Worm (Caenorhabditis elegans): ENCODE data around the gene T11G6.3.

T11G6.3 gene

ce11 chrIV:10821672-10822304 is 33.2 kb downstream of the T11G6.3 start (continued):
- TF ChIP-seq pqm-1 (tag; optimal IDR thresholded peaks at IDR 0.05) (peak; percentile 71), K02D7.2 (tag; optimal IDR thresholded peaks at IDR 0.05) (no peak), hlh-8 (tag; optimal IDR thresholded peaks at IDR 0.05) (peak; percentile 79), odd-2 (tag; optimal IDR thresholded peaks at IDR 0.05) (no peak), fkh-6 (tag; optimal IDR thresholded peaks at IDR 0.05) (peak; percentile 27), tbx-2 (tag; optimal IDR thresholded peaks at IDR 0.05) (peak; percentile 88), zip-5 (tag; optimal IDR thresholded peaks at IDR 0.05) (no peak), ceh-24 (tag; optimal IDR thresholded peaks at IDR 0.05) (no peak), ceh-48 (tag; optimal IDR thresholded peaks at IDR 0.05) (no peak), hlh-15 (tag; optimal IDR thresholded peaks at IDR 0.05) (no peak), ceh-45 (GFP tag; IDR thresholded peaks at IDR 0.05) (no peak), pax-1 (tag; optimal IDR thresholded peaks at IDR 0.05) (no peak), T23F11.4 (GFP tag; optimal IDR thresholded peaks at IDR 0.05) (peak; percentile 7), pag-3 (tag; optimal IDR thresholded peaks at IDR 0.05; ENCODE audit: borderline replicate concordance) (peak; percentile 8), che-1 (tag; optimal IDR thresholded peaks at IDR 0.05) (peak; percentile 1), dmd-4 (tag; optimal IDR thresholded peaks at IDR 0.05; ENCODE audit: borderline replicate concordance) (peak; percentile 38), fkh-10 (GFP tag; optimal IDR thresholded peaks at IDR 0.05) (no peak), npax-4 (tag; optimal IDR thresholded peaks at IDR 0.05) (no peak), C08G9.2 (tag; optimal IDR thresholded peaks at IDR 0.05) (peak; percentile 53), ama-1 (optimal IDR thresholded peaks at IDR 0.05) (peak; percentile 55), ceh-19 (GFP tag; optimal IDR thresholded peaks at IDR 0.05) (peak; percentile 8), ref-2 (tag; optimal IDR thresholded peaks at IDR 0.05) (peak; percentile 76), syd-9 (tag; optimal IDR thresholded peaks at IDR 0.05) (peak; percentile 83), gmeb-2 (tag; optimal IDR thresholded peaks at IDR 0.05) (peak; percentile 18), ceh-31 (tag; optimal IDR thresholded peaks at IDR 0.05) (peak; percentile 93), hlh-6 (tag; optimal IDR thresholded peaks at IDR 0.05) (peak; percentile 56), unc-3 (GFP tag; conservative IDR thresholded peaks at IDR 0.05) (peak; percentile 62; the same call in 1 of the 2 replicates), unc-3 (tag; optimal IDR thresholded peaks at IDR 0.05) (no peak), fax-1 (tag; optimal IDR thresholded peaks at IDR 0.05) (no peak), rnt-1 (tag; optimal IDR thresholded peaks at IDR 0.05) (peak; percentile 93), ceh-14 (tag; optimal IDR thresholded peaks at IDR 0.05) (peak; percentile 56), F13H6.1 (tag; optimal IDR thresholded peaks at IDR 0.05) (no peak), ceh-34 (tag; optimal IDR thresholded peaks at IDR 0.05) (peak; percentile 89), ceh-6 (GFP tag; optimal IDR thresholded peaks at IDR 0.05) (peak; percentile 48), unc-55 (GFP tag; optimal IDR thresholded peaks at IDR 0.05) (peak; percentile 33), unc-42 (tag; optimal IDR thresholded peaks at IDR 0.05) (peak; percentile 70), sdc-2 (tag; optimal IDR thresholded peaks at IDR 0.05) (peak; percentile 76), dve-1 (tag; optimal IDR thresholded peaks at IDR 0.05) (peak; percentile 85), lim-6 (tag; optimal IDR thresholded peaks at IDR 0.05) (no peak), hlh-30 (tag; optimal IDR thresholded peaks at IDR 0.05; ENCODE audit: insufficient read depth) (no peak), ceh-18 (tag; optimal IDR thresholded peaks at IDR 0.05) (peak; percentile 98), ttx-3 (tag; optimal IDR thresholded peaks at IDR 0.05) (peak; percentile 11)

Data from whole organism, late embryonic.